Worm (Caenorhabditis elegans) whole organism, L1 larva: ENCODE measurements around the gene jmjd-4.

Source experiments
- lin-13 ChIP-seq: fragments of 150-350 bp; optimal IDR thresholded peaks from 2 replicates; lab custom pipeline; 2014; ENCODE audit warnings: missing biosample characterization, missing genetic modification reagents, missing genetic modification characterization
- nhr-11 ChIP-seq: fragments of 150-350 bp; optimal IDR thresholded peaks from 2 replicates; lab custom pipeline; 2014; ENCODE audit warnings: missing biosample characterization, missing genetic modification characterization
- nhr-71 ChIP-seq: sonication (generic microtip); optimal IDR thresholded peaks from 2 replicates; lab custom pipeline; 2016; ENCODE audit warnings: mild to moderate bottlenecking, missing genetic modification characterization, moderate library complexity, missing compliant biosample characterization

DNA sequence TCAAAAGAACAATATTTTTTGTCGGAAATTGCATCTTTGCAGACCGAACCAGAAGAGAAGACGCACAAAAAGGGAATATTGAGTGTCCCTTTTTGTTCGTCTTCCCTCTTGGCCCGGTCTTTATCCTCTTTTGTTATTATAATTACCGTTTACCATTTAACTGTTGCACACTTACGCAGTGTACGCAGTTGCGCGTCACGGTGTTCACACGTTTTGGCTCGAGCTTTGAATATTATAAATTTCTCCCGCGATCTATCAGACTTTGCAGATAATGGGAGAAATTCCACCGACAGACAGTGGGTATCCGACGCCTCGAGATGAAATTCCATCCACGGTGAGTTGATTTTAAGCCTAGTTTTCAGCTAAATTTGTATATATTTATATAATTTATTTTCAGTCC, 13.0 kb downstream of the jmjd-4 start, which contains the start of gene sas-7:
- no peak for TF ChIP-seq nhr-71 (tag; lab: Kevin White, UChicago)
- no peak for TF ChIP-seq lin-13
- TF ChIP-seq nhr-11 (tag; lab: Kevin White, UChicago): no peak
